Fruit fly (Drosophila melanogaster) S2 (cell line): Measurements from ENCODE around the gene gkt.

ENCODE experiments used
- CG8478 ChIP-seq: fragments of >200 bp; optimal IDR thresholded peaks from 2 replicates; lab custom pipeline; 2018
- CTCF ChIP-seq, 2 experiments: fragments of >200 bp; optimal IDR thresholded peaks; 2 replicates each; lab custom pipeline; 2018

dm6 chr2L:3114132-3114531 lies 45.6 kb upstream of the gkt start:
- TF ChIP-seq CG8478 (no peak), CTCF (optimal IDR thresholded peaks at IDR 0.05; lab: Kevin White, UChicago) (no peak)
